Fruit fly (Drosophila melanogaster): Measurements from ENCODE around the gene CG7579.

DNA sequence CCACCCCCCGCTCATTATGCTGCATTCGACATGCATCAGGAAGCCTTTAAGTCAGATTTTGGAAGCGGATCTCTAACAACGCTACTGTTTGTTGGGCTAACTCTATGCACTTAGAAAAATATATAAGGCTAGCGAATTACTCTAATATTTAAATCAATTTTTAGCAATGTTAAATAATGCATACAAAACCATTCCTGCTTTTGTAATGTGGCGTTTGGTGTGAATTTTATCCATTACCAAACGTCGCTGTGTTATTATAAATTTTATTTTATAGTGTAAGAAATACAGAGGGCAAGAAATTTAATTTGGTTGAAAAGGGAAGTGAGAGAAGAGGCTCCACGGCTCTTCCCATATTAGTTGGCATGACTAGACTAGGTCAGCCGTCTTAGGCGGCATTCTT lies 10.4 kb downstream of the CG7579 start:
- TF ChIP-seq Crg-1 (GFP tag; optimal IDR thresholded peaks at IDR 0.05) (no peak), cic (GFP tag; optimal IDR thresholded peaks at IDR 0.05) (no peak), CG33017 (tag; optimal IDR thresholded peaks at IDR 0.05) (no peak), kay (GFP tag; ENCODE audit: borderline replicate concordance) (no peak), CG7101 (tag; optimal IDR thresholded peaks at IDR 0.05) (no peak), CG11617 (GFP tag; optimal IDR thresholded peaks at IDR 0.05) (no peak), CG5204 (GFP tag; optimal IDR thresholded peaks at IDR 0.05) (no peak), cnc (optimal IDR thresholded peaks at IDR 0.05) (no peak), Hr96 (GFP tag; optimal IDR thresholded peaks at IDR 0.05) (no peak), bab1 (GFP tag; optimal IDR thresholded peaks at IDR 0.05) (no peak), Clk (GFP tag; optimal IDR thresholded peaks at IDR 0.05) (no peak), ovo (GFP tag; optimal IDR thresholded peaks at IDR 0.05) (no peak)
